Fruit fly (Drosophila melanogaster): Measurements from ENCODE around the gene Atg101.

Atg101 gene

dm6 chrX:18806365-18806764 is 14.9 kb downstream of the Atg101 start, which contains the start of gene CG7058:
TSS of gene CG7058 (plus strand) at chrX:18806694.
- TF ChIP-seq achi (GFP tag; optimal IDR thresholded peaks at IDR 0.05) (no peak), net (GFP tag; optimal IDR thresholded peaks at IDR 0.05) (no peak), CG31627 (GFP tag; optimal IDR thresholded peaks at IDR 0.05) (no peak), spab (GFP tag; optimal IDR thresholded peaks at IDR 0.05) (no peak), esn (GFP tag; optimal IDR thresholded peaks at IDR 0.05) (no peak), svp (GFP tag) (no peak), Lpt (GFP tag; optimal IDR thresholded peaks at IDR 0.05) (no peak), CG8119 (GFP tag; IDR thresholded peaks at IDR 0.05) (no peak), Sox15 (GFP tag; optimal IDR thresholded peaks at IDR 0.05) (no peak), Eip93F (GFP tag; optimal IDR thresholded peaks at IDR 0.05) (no peak), CG6276 (GFP tag; optimal IDR thresholded peaks at IDR 0.05) (no peak), CG3032 (tag; optimal IDR thresholded peaks at IDR 0.05) (no peak), CG11294 (GFP tag; IDR thresholded peaks at IDR 0.05) (no peak), pdm3 (GFP tag; optimal IDR thresholded peaks at IDR 0.05) (no peak), CG6808 (GFP tag; optimal IDR thresholded peaks at IDR 0.05) (no peak), eg (GFP tag; IDR thresholded peaks at IDR 0.05) (no peak), lz (GFP tag; optimal IDR thresholded peaks at IDR 0.05) (no peak)

- TF ChIP-seq dsx (GFP tag; optimal IDR thresholded peaks at IDR 0.05; ENCODE audit: poor library complexity, severe bottlenecking) (no peak), net (GFP tag; optimal IDR thresholded peaks at IDR 0.05) (no peak), CG10669 (GFP tag; optimal IDR thresholded peaks at IDR 0.05) (no peak)
Measured at dm6 chrX:18812111-18812510, 20.6 kb downstream of the Atg101 start.

DNA sequence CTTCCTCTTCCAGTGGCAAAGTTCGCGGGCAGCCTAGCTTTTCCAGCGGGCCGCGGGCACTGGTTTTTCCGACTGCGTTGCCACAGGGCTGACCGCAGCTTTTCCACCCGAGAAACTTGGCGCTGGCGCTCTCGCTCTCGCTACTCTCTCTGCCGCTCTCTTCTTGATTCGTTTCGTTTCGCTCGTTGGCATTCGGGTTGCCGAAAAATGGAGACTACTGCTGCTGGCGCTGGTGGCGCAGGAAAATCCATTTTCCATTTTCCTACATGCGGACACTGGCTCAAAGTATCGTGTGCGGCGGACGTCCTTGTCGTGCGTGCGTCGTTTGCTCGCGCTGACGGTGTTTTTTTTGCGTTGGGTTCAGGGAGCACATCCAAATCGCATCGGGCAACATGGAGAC is 21.6 kb downstream of the Atg101 start, which contains the start of gene CG42450:
Gene CG42450 (plus strand): TSS at position 249 of the 400 bp plus-strand sequence.
- TF ChIP-seq fd85E (GFP tag; optimal IDR thresholded peaks at IDR 0.05): no peak

dm6 chrX:18814373-18814772 is 22.9 kb downstream of the Atg101 start:
- TF ChIP-seq CG6854 (GFP tag; optimal IDR thresholded peaks at IDR 0.05): no peak
- no peak for TF ChIP-seq CG6808 (GFP tag; optimal IDR thresholded peaks at IDR 0.05)
- TF ChIP-seq CG16779 (tag; optimal IDR thresholded peaks at IDR 0.05): no peak
- TF ChIP-seq CG8632 (GFP tag; optimal IDR thresholded peaks at IDR 0.05): no peak
- no peak for TF ChIP-seq CG31627 (GFP tag; optimal IDR thresholded peaks at IDR 0.05)
- no peak for TF ChIP-seq CG8319 (GFP tag; optimal IDR thresholded peaks at IDR 0.05)
- no peak for TF ChIP-seq CG34406 (GFP tag; optimal IDR thresholded peaks at IDR 0.05)
- TF ChIP-seq Hr38 (GFP tag; optimal IDR thresholded peaks at IDR 0.05): no peak
- no peak for TF ChIP-seq vri (GFP tag; optimal IDR thresholded peaks at IDR 0.05)
- TF ChIP-seq Eip93F (GFP tag; optimal IDR thresholded peaks at IDR 0.05): no peak
- no peak for TF ChIP-seq CG9139 (GFP tag; optimal IDR thresholded peaks at IDR 0.05)
- TF ChIP-seq Sox14 (GFP tag; optimal IDR thresholded peaks at IDR 0.05): no peak
- TF ChIP-seq Sox102F (GFP tag; optimal IDR thresholded peaks at IDR 0.05): no peak

DNA sequence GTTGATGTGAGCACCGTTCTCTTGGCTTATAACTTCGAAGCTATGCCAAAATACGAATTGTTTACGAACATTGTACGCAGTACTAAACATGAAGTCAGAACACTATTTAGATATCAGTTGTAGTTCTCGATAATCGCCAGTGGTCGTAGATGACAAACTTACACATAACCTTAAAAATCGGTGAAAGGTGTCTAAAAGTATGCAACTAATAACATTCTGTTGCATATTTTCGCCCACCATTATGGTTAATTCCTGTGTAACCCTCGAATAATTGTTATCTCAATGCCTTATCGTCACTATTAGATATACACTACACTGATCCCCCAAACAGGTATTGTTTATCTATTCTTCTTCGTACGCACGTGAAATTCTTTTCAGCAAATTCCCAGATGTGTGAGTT is 23.5 kb downstream of the Atg101 start:
- no peak for TF ChIP-seq CG15336 (GFP tag; IDR thresholded peaks at IDR 0.05)
- TF ChIP-seq Smox (GFP tag; optimal IDR thresholded peaks at IDR 0.05): no peak
- TF ChIP-seq dsx (GFP tag; optimal IDR thresholded peaks at IDR 0.05; ENCODE audit: poor library complexity, severe bottlenecking): no peak
- no peak for TF ChIP-seq Blimp-1 (GFP tag; optimal IDR thresholded peaks at IDR 0.05)
- TF ChIP-seq Ets21C (GFP tag; optimal IDR thresholded peaks at IDR 0.05): no peak
- no peak for TF ChIP-seq esn (GFP tag; optimal IDR thresholded peaks at IDR 0.05)
- no peak for TF ChIP-seq ss (GFP tag; optimal IDR thresholded peaks at IDR 0.05)
- TF ChIP-seq spab (GFP tag; optimal IDR thresholded peaks at IDR 0.05): no peak
- TF ChIP-seq achi (GFP tag; optimal IDR thresholded peaks at IDR 0.05): no peak
- TF ChIP-seq topi (GFP tag; optimal IDR thresholded peaks at IDR 0.05): no peak
- no peak for TF ChIP-seq CG31627 (GFP tag; optimal IDR thresholded peaks at IDR 0.05)
- TF ChIP-seq CG4318 (GFP tag; optimal IDR thresholded peaks at IDR 0.05): no peak
- TF ChIP-seq CG11294 (GFP tag; IDR thresholded peaks at IDR 0.05): no peak
- no peak for TF ChIP-seq Eip75B (GFP tag; optimal IDR thresholded peaks at IDR 0.05)
- TF ChIP-seq fd85E (GFP tag; optimal IDR thresholded peaks at IDR 0.05): no peak
- TF ChIP-seq Sox15 (GFP tag; optimal IDR thresholded peaks at IDR 0.05): no peak
- TF ChIP-seq Hr4 (GFP tag; optimal IDR thresholded peaks at IDR 0.05): no peak
- TF ChIP-seq CG10669 (GFP tag; optimal IDR thresholded peaks at IDR 0.05): no peak
- no peak for TF ChIP-seq Sox102F (GFP tag; optimal IDR thresholded peaks at IDR 0.05)

All from whole organism, prepupa.